Fruit fly (Drosophila melanogaster) whole organism, larva: ENCODE measurements around the gene DIP-epsilon.
A peak's percentile ranks its signal among the peaks of the same experiment; 100 is the strongest.

Source experiments
- noc ChIP-seq: fragments of 200-800 bp; sonication (Bioruptor generic); optimal IDR thresholded peaks from 3 replicates; lab custom pipeline; 2019; ENCODE audit warnings: missing biosample characterization, mild to moderate bottlenecking, missing genetic modification characterization, moderate library complexity

The DIP-epsilon gene

dm6 chr2L:6411089-6411757, at the start of gene DIP-epsilon:
Gene DIP-epsilon, minus strand, starts transcription at chr2L:6411326.
- TF ChIP-seq noc (tag; lab: Kevin White, UChicago), result no peak

- no peak for TF ChIP-seq noc (tag; lab: Kevin White, UChicago)
Measured at dm6 chr2L:6457583-6457982, 46.5 kb upstream of the DIP-epsilon start.

- TF ChIP-seq noc (tag; lab: Kevin White, UChicago), result no peak
Measured at dm6 chr2L:6455955-6456599, 45.0 kb upstream of the DIP-epsilon start, which contains the start of gene frj. Gene frj, plus strand, starts transcription at chr2L:6456052.

dm6 chr2L:6455032-6455954, 44.2 kb upstream of the DIP-epsilon start, which contains the start of gene retm:
Gene retm, minus strand, starts transcription at chr2L:6455929.
- TF ChIP-seq noc (tag; lab: Kevin White, UChicago), result peak; percentile 44

dm6 chr2L:6449753-6450152, 38.6 kb upstream of the DIP-epsilon start:
- no peak for TF ChIP-seq noc (tag; lab: Kevin White, UChicago)

dm6 chr2L:6448334-6448703, 37.2 kb upstream of the DIP-epsilon start, which contains the start of gene Acox3:
Gene Acox3, minus strand, starts transcription at chr2L:6448403.
- TF ChIP-seq noc (tag; lab: Kevin White, UChicago), result no peak

dm6 chr2L:6447581-6448333, 36.6 kb upstream of the DIP-epsilon start:
- peak; percentile 13 for TF ChIP-seq noc (tag; lab: Kevin White, UChicago)

dm6 chr2L:6426329-6426728, 15.2 kb upstream of the DIP-epsilon start:
- TF ChIP-seq noc (tag; lab: Kevin White, UChicago), result no peak

dm6 chr2L:6424198-6424597, 13.1 kb upstream of the DIP-epsilon start, which contains the start of gene Fic:
Gene Fic, plus strand, starts transcription at chr2L:6424336.
- TF ChIP-seq noc (tag; lab: Kevin White, UChicago), result no peak

- TF ChIP-seq noc (tag; lab: Kevin White, UChicago), result peak; percentile 57
Measured at dm6 chr2L:6423148-6423547, 12.0 kb upstream of the DIP-epsilon start, which contains the start of gene Tig. Gene Tig, minus strand, starts transcription at chr2L:6423310.

dm6 chr2L:6422488-6422887, 11.4 kb upstream of the DIP-epsilon start:
- peak; percentile 9 for TF ChIP-seq noc (tag; lab: Kevin White, UChicago)

dm6 chr2L:6421495-6421894, 10.4 kb upstream of the DIP-epsilon start:
- no peak for TF ChIP-seq noc (tag; lab: Kevin White, UChicago)

dm6 chr2L:6411953-6412352, 827 bp upstream of the DIP-epsilon start, which contains the start of gene CG13982:
Gene CG13982, plus strand, starts transcription at chr2L:6412315.
- TF ChIP-seq noc (tag; lab: Kevin White, UChicago), result no peak

dm6 chr2L:6397149-6397548, 14.0 kb downstream of the DIP-epsilon start, which contains the start of gene CG42369:
Gene CG42369, minus strand, starts transcription at chr2L:6397249.
- TF ChIP-seq noc (tag; lab: Kevin White, UChicago), result no peak

- no peak for TF ChIP-seq noc (tag; lab: Kevin White, UChicago)
Measured at dm6 chr2L:6391469-6391868, 19.7 kb downstream of the DIP-epsilon start.
